Worm (Caenorhabditis elegans) whole organism, L1 larva: ENCODE data around the gene str-226.

Source experiments
- aha-1 ChIP-seq: fragments of 150-350 bp; optimal IDR thresholded peaks from 2 replicates; lab custom pipeline; 2014; ENCODE audit warnings: missing biosample characterization, missing genetic modification characterization
- dpl-1 ChIP-seq, 3 experiments: fragments of 150-350 bp in 2 of 3; sonication (generic microtip) in 1 of 3; optimal IDR thresholded peaks; 2 replicates each; lab custom pipeline; 2014 to 2017; ENCODE audit warnings: missing biosample characterization in 3 of 3, missing genetic modification characterization in 3 of 3, missing genetic modification reagents in 3 of 3
- lin-39 ChIP-seq: fragments of 150-350 bp; optimal IDR thresholded peaks from 2 replicates; lab custom pipeline; 2014; ENCODE audit warnings: missing biosample characterization, missing genetic modification reagents, missing genetic modification characterization
- lsy-2 ChIP-seq, 2 experiments: fragments of 150-350 bp; optimal IDR thresholded peaks; 2 replicates each; lab custom pipeline; 2014; ENCODE audit warnings: missing biosample characterization in 2 of 2, missing genetic modification characterization in 2 of 2
- nhr-237 ChIP-seq: fragments of 150-350 bp; optimal IDR thresholded peaks from 2 replicates; lab custom pipeline; 2014; ENCODE audit warnings: missing biosample characterization, missing genetic modification characterization

DNA sequence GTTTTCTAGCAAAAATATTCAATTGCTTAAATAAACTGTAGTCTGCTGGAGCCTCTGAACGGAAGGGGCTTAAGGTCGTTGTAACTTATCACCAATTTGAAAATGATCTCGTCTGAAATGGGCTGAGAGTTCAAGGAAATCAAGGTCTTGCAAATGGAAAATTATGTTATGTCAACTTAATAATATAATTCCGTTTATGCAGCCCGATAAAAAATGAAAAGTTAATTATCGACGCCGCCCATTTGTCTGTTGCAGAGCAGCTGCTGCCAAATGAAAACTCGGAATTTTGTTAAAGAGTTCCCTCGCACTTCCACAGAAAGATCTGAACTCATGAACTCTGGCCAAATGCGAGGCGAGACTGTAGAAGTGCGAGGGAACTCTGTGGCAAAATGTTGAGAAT lies 28.6 kb downstream of the str-226 start, which contains the start of gene srbc-67:
- no peak for TF ChIP-seq dpl-1 (GFP tag; optimal IDR thresholded peaks at IDR 0.05; lab: Kevin White, UChicago)
- no peak for TF ChIP-seq lsy-2 (tag; optimal IDR thresholded peaks at IDR 0.05; lab: Kevin White, UChicago)
- no peak for TF ChIP-seq nhr-237 (tag; lab: Kevin White, UChicago)
- TF ChIP-seq lin-39 (tag; lab: Kevin White, UChicago) = no peak
- no peak for TF ChIP-seq aha-1 (tag; lab: Kevin White, UChicago)
